Fruit fly (Drosophila melanogaster) whole organism, embryonic: ENCODE measurements around the gene Tti1.

Source experiments
- CG31365 ChIP-seq: fragments of 200-800 bp; sonication (Bioruptor generic); optimal IDR thresholded peaks from 2 replicates; lab custom pipeline; 2018; ENCODE audit warnings: missing biosample characterization, mild to moderate bottlenecking, missing genetic modification characterization
- CG7271 ChIP-seq: fragments of 200-800 bp; sonication (Bioruptor generic); optimal IDR thresholded peaks from 2 replicates; lab custom pipeline; 2018; ENCODE audit warnings: missing biosample characterization, mild to moderate bottlenecking, missing genetic modification characterization, moderate library complexity
- HmgZ ChIP-seq: fragments of 200-800 bp; sonication (Bioruptor generic); optimal IDR thresholded peaks from 2 replicates; lab custom pipeline; 2018; ENCODE audit warnings: missing biosample characterization, mild to moderate bottlenecking, missing genetic modification characterization
- Hr3 ChIP-seq: fragments of 200-800 bp; sonication (Bioruptor generic); optimal IDR thresholded peaks from 3 replicates; lab custom pipeline; 2016; ENCODE audit warnings: missing biosample characterization, missing genetic modification characterization
- psq ChIP-seq: fragments of 200-800 bp; sonication (Bioruptor generic); optimal IDR thresholded peaks from 2 replicates; lab custom pipeline; 2017; ENCODE audit warnings: missing biosample characterization, missing genetic modification characterization
- sens ChIP-seq: fragments of 200-800 bp; sonication (Bioruptor generic); peaks from one replicate; lab custom pipeline; 2016; ENCODE audit warnings: missing biosample characterization, missing genetic modification characterization

DNA sequence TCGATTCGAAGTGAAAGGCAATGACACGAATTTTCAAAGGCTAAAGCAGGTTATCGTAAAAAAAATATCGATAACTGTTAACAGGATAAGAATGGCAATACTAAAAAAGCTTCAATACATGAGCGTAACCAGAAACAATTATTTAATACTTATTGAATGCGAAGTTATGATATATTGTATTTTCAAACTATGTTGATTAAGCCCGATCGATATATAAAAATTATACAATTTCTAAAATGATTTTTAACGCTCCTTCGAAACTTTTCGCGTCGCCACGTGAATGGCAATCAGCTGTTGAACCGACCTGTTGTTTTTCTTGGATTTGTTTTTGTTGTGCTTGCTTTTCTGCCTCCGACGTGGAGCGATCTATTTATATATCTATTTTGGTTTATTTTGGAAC lies 1.7 kb upstream of the Tti1 start, which contains the start of the genes Alg12 and Rpt3R:
- no peak for TF ChIP-seq HmgZ (tag; lab: Kevin White, UChicago)
- TF ChIP-seq sens (GFP tag; lab: Kevin White, UChicago), result no peak
- no peak for TF ChIP-seq Hr3 (GFP tag; lab: Kevin White, UChicago)
- TF ChIP-seq CG31365, result no peak
- TF ChIP-seq CG7271, result no peak
- no peak for TF ChIP-seq psq
